Fruit fly (Drosophila melanogaster) Kc167 (cell line): ENCODE results near the gene Wnt5.

Source experiments
- Sin3A ChIP-seq: fragments of >200 bp; optimal IDR thresholded peaks from 2 replicates; lab custom pipeline; 2018; ENCODE audit warnings: missing external identifiers
- insv ChIP-seq: fragments of >200 bp; optimal IDR thresholded peaks from 3 replicates; lab custom pipeline; 2018; ENCODE audit warnings: missing external identifiers
- psq ChIP-seq: fragments of >200 bp; optimal IDR thresholded peaks from 2 replicates; lab custom pipeline; 2017; ENCODE audit warnings: missing external identifiers
- ttk ChIP-seq: sonication (Bioruptor generic); optimal IDR thresholded peaks from 2 replicates; lab custom pipeline; 2017; ENCODE audit warnings: missing external identifiers

DNA sequence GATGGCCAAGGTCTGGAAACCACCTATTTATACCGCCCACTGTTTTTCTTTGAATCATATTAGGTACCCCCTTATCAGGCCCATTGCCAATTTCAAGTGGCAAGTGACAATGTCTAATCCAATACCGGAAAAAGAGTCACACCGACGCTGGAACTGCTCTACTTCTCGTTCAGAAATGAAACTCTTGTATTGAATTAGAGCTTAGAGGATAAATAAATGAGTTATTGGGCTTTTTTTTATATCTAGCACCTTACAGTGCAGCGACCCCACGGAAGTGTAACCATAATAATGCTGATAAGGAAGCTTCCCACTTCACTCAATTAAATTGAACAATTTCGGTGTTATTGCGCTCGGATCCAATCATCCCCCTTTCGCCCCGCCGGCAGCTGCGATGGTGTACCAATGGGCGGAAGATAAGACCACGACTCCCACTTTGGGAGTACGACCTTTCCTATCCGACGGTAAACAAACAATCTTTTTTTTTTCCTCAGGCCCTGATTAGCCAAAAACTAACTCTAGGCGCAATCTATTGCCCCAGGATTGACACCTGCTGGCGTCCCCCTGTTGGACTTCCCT, 11.0 kb downstream of the Wnt5 start, which contains the start of gene CG15043:
- TF ChIP-seq psq (lab: Kevin White, UChicago) = no peak
- TF ChIP-seq Sin3A (lab: Kevin White, UChicago) = no peak
- no peak for TF ChIP-seq insv (lab: Kevin White, UChicago)
- TF ChIP-seq ttk (lab: Kevin White, UChicago) = no peak
